Fruit fly (Drosophila melanogaster) ovary, adult (tissue): ENCODE data around the gene viaf.

Source experiments
- CG17801 ChIP-seq: fragments of 200-800 bp; optimal IDR thresholded peaks from 2 replicates; lab custom pipeline; 2019; ENCODE audit warnings: missing biosample characterization, mild to moderate bottlenecking, missing genetic modification characterization, moderate library complexity; ENCODE audit not compliant: partially characterized antibody

The viaf gene

DNA sequence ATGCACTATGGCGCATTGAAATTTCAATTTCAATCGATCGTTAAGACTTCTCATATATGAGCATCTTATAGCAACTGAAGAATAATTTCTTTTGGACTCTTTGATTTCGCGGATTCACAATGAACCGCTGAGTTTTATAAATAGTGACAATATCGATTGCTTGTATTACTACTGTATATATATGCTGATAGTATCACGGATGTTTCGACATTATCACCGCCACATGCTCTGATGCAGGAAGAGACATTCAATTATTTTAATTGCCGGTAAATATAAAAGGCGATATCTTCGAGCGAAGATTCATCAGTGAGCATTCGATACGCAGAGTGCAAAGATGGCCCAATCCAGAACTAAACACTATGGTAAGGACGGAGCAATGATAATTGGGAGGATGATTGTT is 43.4 kb downstream of the viaf start, which contains the start of gene CG17826:
CG17826 (plus strand) TSS at position 301 of the 400 bp plus-strand sequence.
- no peak for TF ChIP-seq CG17801 (GFP tag; lab: Kevin White, UChicago)

DNA sequence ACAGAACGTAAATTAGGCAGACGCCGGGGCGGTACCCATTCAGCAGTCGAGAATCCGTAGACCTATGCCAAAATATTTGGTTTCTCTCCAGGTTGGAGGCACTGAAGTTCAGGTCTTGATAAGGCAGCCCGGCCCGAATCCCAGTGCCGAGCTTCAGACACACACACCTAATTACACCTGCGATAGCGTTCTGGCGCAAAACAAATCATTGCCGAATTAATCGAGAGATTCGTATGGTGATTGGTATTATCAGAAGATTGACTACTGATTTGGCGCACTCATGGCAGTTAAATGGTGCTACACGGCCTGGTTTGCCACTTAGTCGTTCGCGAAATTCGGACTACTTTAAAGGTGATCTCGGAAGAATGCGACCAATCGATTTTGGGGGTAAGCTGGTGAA is 45.6 kb downstream of the viaf start, which contains the start of gene CG7252:
CG7252 (plus strand) TSS at position 319 of the 400 bp plus-strand sequence.
- TF ChIP-seq CG17801 (GFP tag; lab: Kevin White, UChicago) = no peak

DNA sequence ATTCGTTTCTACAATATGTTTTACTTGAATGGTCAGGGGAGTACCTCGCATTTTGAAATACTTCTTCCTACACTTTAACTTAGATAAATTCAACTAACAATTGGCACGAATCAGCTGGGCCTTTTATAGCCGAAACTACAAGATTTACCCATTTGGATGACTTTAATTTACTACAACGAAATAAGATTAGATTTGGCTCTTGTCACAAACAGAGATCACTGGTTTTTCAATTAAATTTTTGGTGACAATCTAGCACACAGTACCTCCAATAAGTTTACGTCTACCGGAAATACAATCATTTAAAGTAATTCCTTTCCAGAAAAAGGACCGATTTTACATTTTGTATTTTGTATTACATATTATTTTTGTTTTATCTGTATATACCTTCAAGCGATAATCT is 48.2 kb downstream of the viaf start, which contains the start of gene CG5883:
CG5883 (minus strand) TSS at position 101 of the 400 bp plus-strand sequence.
- no peak for TF ChIP-seq CG17801 (GFP tag; lab: Kevin White, UChicago)
